Worm (Caenorhabditis elegans): Measurements from ENCODE around the gene Y50D4B.4.

Y50D4B.4 gene

ce11 chrV:1120101-1120500 is 27.6 kb downstream of the Y50D4B.4 start:
- no peak for TF ChIP-seq npax-4 (tag; optimal IDR thresholded peaks at IDR 0.05)
- TF ChIP-seq T23F11.4 (GFP tag; optimal IDR thresholded peaks at IDR 0.05): no peak
- no peak for TF ChIP-seq pax-1 (tag; optimal IDR thresholded peaks at IDR 0.05)
- no peak for TF ChIP-seq gmeb-2 (tag; optimal IDR thresholded peaks at IDR 0.05)
- TF ChIP-seq rnt-1 (tag; optimal IDR thresholded peaks at IDR 0.05): no peak
- TF ChIP-seq pat-9 (tag; optimal IDR thresholded peaks at IDR 0.05): no peak
- no peak for TF ChIP-seq hlh-15 (tag; optimal IDR thresholded peaks at IDR 0.05)
- TF ChIP-seq ztf-16 (tag; optimal IDR thresholded peaks at IDR 0.05): no peak
- no peak for TF ChIP-seq sdc-2 (tag; optimal IDR thresholded peaks at IDR 0.05)
- TF ChIP-seq elt-2 (tag; optimal IDR thresholded peaks at IDR 0.05): no peak
- no peak for TF ChIP-seq ceh-22 (tag; optimal IDR thresholded peaks at IDR 0.05)
- no peak for TF ChIP-seq K02D7.2 (tag; optimal IDR thresholded peaks at IDR 0.05)
- no peak for TF ChIP-seq ceh-30 (tag; optimal IDR thresholded peaks at IDR 0.05)

DNA sequence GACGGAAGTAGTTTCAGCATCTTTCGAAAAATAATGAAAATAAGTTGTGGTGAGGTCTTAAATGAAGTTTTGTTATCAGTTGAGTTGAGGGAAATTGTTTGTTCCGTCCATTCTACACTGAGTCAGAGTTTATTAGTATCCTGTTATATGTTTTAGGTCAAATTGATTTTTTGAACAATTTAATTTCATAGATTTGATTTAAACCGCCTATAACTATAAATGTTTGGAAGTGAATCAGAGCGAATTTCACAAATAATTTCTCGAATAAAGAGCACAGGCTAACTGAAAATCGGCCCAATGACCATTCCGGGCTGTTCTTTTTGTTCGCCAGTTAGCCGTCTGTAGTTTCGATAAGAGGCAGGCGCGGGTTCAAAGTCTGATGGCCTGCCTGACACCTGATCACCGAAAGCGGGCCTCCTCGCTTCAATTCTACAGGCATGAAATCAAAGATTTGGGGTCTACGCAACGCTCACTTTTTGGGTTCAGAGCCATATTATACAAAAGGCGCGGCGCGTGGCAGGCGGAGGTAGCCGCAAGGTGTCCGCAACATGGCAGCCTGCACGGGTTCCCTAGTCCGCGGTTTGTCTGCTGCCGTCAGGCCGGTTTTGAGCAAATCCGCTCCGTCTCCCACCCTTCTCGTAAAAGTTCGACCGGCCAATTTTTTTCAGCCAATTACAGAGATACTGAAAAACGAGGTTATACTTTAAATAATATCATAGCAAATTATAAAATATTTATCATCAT is 39.6 kb downstream of the Y50D4B.4 start, which contains the start of gene W07B8.4:
W07B8.4 (minus strand) TSS at position 51 of the 744 bp plus-strand sequence.
- TF ChIP-seq pag-3 (tag; optimal IDR thresholded peaks at IDR 0.05; ENCODE audit: borderline replicate concordance): no peak
- TF ChIP-seq ets-4 (tag; optimal IDR thresholded peaks at IDR 0.05): no peak
- TF ChIP-seq lim-6 (tag; optimal IDR thresholded peaks at IDR 0.05): no peak
- no peak for TF ChIP-seq hlh-30 (tag; optimal IDR thresholded peaks at IDR 0.05; ENCODE audit: insufficient read depth)
- TF ChIP-seq tbx-7 (tag; optimal IDR thresholded peaks at IDR 0.05): no peak
- TF ChIP-seq pha-4 (tag; optimal IDR thresholded peaks at IDR 0.05): no peak
- no peak for TF ChIP-seq C08G9.2 (tag; optimal IDR thresholded peaks at IDR 0.05)

ce11 chrV:1133223-1133622 is 40.8 kb downstream of the Y50D4B.4 start:
- TF ChIP-seq pros-1 (tag; optimal IDR thresholded peaks at IDR 0.05) (no peak), ztf-16 (tag; optimal IDR thresholded peaks at IDR 0.05) (no peak), odd-2 (tag; optimal IDR thresholded peaks at IDR 0.05) (no peak), ceh-19 (GFP tag; optimal IDR thresholded peaks at IDR 0.05) (no peak), unc-55 (GFP tag; optimal IDR thresholded peaks at IDR 0.05) (no peak), ceh-2 (tag; optimal IDR thresholded peaks at IDR 0.05) (no peak), hlh-8 (tag; optimal IDR thresholded peaks at IDR 0.05) (no peak), fkh-10 (GFP tag; optimal IDR thresholded peaks at IDR 0.05) (no peak), sox-2 (GFP tag; IDR thresholded peaks at IDR 0.05) (no peak), C38D4.7 (GFP tag; optimal IDR thresholded peaks at IDR 0.05) (no peak), lin-11 (tag; optimal IDR thresholded peaks at IDR 0.05) (no peak), ets-4 (tag; optimal IDR thresholded peaks at IDR 0.05) (no peak)

DNA sequence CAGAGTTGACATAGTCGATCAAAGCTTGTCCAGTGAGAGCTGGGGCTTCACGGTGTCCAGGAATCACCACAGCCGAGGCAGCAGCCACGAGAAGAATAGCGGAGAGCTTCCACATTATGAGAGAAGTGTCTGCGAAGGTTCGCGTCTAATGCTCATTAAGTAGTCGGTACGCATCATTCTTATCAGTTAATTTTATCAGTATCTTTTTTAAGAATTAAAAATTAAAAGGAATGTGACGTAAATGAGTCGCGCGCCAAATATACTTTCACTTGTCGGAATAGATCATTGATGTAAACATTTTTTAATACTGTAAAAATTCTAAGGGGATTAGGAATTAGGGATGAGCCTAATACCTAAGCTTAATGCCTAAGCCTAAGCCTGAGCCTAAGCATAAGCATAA is 41.4 kb downstream of the Y50D4B.4 start, which contains the start of gene cpr-5:
cpr-5 (minus strand) TSS at position 197 of the 400 bp plus-strand sequence.
- TF ChIP-seq hlh-30 (tag; optimal IDR thresholded peaks at IDR 0.05; ENCODE audit: insufficient read depth) (no peak), pag-3 (tag; optimal IDR thresholded peaks at IDR 0.05; ENCODE audit: borderline replicate concordance) (no peak), pros-1 (tag; optimal IDR thresholded peaks at IDR 0.05) (no peak), ceh-24 (tag; optimal IDR thresholded peaks at IDR 0.05) (no peak), ets-4 (tag; optimal IDR thresholded peaks at IDR 0.05) (no peak), sox-2 (GFP tag; IDR thresholded peaks at IDR 0.05) (no peak), ztf-16 (tag; optimal IDR thresholded peaks at IDR 0.05) (no peak), pha-2 (tag; optimal IDR thresholded peaks at IDR 0.05) (no peak), unc-3 (GFP tag; conservative IDR thresholded peaks at IDR 0.05) (no peak), unc-3 (tag; optimal IDR thresholded peaks at IDR 0.05) (no peak), madf-2 (tag; optimal IDR thresholded peaks at IDR 0.05) (no peak), K09A11.1 (tag; optimal IDR thresholded peaks at IDR 0.05; ENCODE audit: insufficient read depth) (no peak), Y22D7AL.16 (tag; optimal IDR thresholded peaks at IDR 0.05) (no peak), lim-6 (tag; optimal IDR thresholded peaks at IDR 0.05) (no peak), eyg-1 (tag; optimal IDR thresholded peaks at IDR 0.05) (no peak), tbx-7 (tag; optimal IDR thresholded peaks at IDR 0.05) (no peak), hlh-8 (tag; optimal IDR thresholded peaks at IDR 0.05) (no peak), pha-4 (tag; optimal IDR thresholded peaks at IDR 0.05) (no peak), ceh-34 (tag; optimal IDR thresholded peaks at IDR 0.05) (no peak), zip-5 (tag; optimal IDR thresholded peaks at IDR 0.05) (no peak), syd-9 (tag; optimal IDR thresholded peaks at IDR 0.05) (no peak)

Measured in whole organism, late embryonic.